Worm (Caenorhabditis elegans) whole organism, L2 larva: ENCODE measurements around the gene clx-1.

Source experiments
- C34F6.9 ChIP-seq: fragments of 150-350 bp; optimal IDR thresholded peaks from 2 replicates; lab custom pipeline; 2014; ENCODE audit warnings: missing biosample characterization, missing genetic modification characterization
- F13H6.1 ChIP-seq: sonication (generic microtip); optimal IDR thresholded peaks from 2 replicates; lab custom pipeline; 2016; ENCODE audit warnings: missing genetic modification characterization, missing compliant biosample characterization
- R02D3.7 ChIP-seq: fragments of 150-350 bp; optimal IDR thresholded peaks from 2 replicates; lab custom pipeline; 2014; ENCODE audit warnings: missing biosample characterization, missing genetic modification characterization
- Y55F3AM.14 ChIP-seq: fragments of 200-800 bp; sonication (Bioruptor generic); optimal IDR thresholded peaks from 2 replicates; lab custom pipeline; 2018; ENCODE audit warnings: mild to moderate bottlenecking, missing genetic modification characterization, missing compliant biosample characterization
- ZK546.5 ChIP-seq: sonication (generic microtip); optimal IDR thresholded peaks from 2 replicates; lab custom pipeline; 2017; ENCODE audit warnings: missing biosample characterization, missing genetic modification characterization
- aly-2 ChIP-seq: fragments of 150-350 bp; optimal IDR thresholded peaks from 2 replicates; lab custom pipeline; 2014; ENCODE audit warnings: missing biosample characterization, missing genetic modification characterization
- ama-1 ChIP-seq: fragments of 150-350 bp; optimal IDR thresholded peaks from 2 replicates; lab custom pipeline; 2018; ENCODE audit warnings: inconsistent platforms
- blmp-1 ChIP-seq: sonication (generic microtip); optimal IDR thresholded peaks from 2 replicates; lab custom pipeline; 2017; ENCODE audit warnings: missing genetic modification characterization, mild to moderate bottlenecking, missing compliant biosample characterization, antibody characterized with exemption, moderate library complexity; ENCODE audit not compliant: insufficient read depth
- ceh-16 ChIP-seq: fragments of 150-350 bp; optimal IDR thresholded peaks from 2 replicates; lab custom pipeline; 2014; ENCODE audit warnings: missing biosample characterization, missing genetic modification characterization
- crh-2 ChIP-seq: sonication (generic microtip); optimal IDR thresholded peaks from 2 replicates; lab custom pipeline; 2017; ENCODE audit warnings: missing biosample characterization, missing genetic modification characterization
- dmd-4 ChIP-seq: sonication (generic microtip); optimal IDR thresholded peaks from 2 replicates; lab custom pipeline; 2017; ENCODE audit warnings: missing biosample characterization, missing genetic modification characterization
- egl-27 ChIP-seq: sonication (generic microtip); optimal IDR thresholded peaks from 3 replicates; lab custom pipeline; 2017; ENCODE audit warnings: missing biosample characterization, missing genetic modification reagents, missing genetic modification characterization
- elt-3 ChIP-seq: sonication (generic microtip); optimal IDR thresholded peaks from 2 replicates; lab custom pipeline; 2017; ENCODE audit warnings: missing biosample characterization, missing genetic modification characterization
- lin-11 ChIP-seq: fragments of 150-350 bp; sonication (generic microtip); optimal IDR thresholded peaks from 2 replicates; lab custom pipeline; 2014; ENCODE audit warnings: missing biosample characterization, missing genetic modification characterization, inconsistent platforms, mixed read lengths
- lin-13 ChIP-seq: fragments of 150-350 bp; optimal IDR thresholded peaks from 2 replicates; lab custom pipeline; 2014; ENCODE audit warnings: missing biosample characterization, missing genetic modification reagents, missing genetic modification characterization
- lin-39 ChIP-seq: fragments of 150-350 bp; optimal IDR thresholded peaks from 2 replicates; lab custom pipeline; 2014; ENCODE audit warnings: missing biosample characterization, missing genetic modification reagents, missing genetic modification characterization
- lsy-2 ChIP-seq, 2 experiments: fragments of 150-350 bp in 1 of 2; sonication (generic microtip) in 1 of 2; optimal IDR thresholded peaks; 2 replicates each; lab custom pipeline; 2014 to 2017; ENCODE audit warnings: missing biosample characterization in 2 of 2, missing genetic modification characterization in 2 of 2
- mab-5 ChIP-seq: fragments of 150-350 bp; optimal IDR thresholded peaks from 2 replicates; lab custom pipeline; 2014; ENCODE audit warnings: missing biosample characterization, missing genetic modification characterization
- mbf-1 ChIP-seq: sonication (generic microtip); optimal IDR thresholded peaks from 2 replicates; lab custom pipeline; 2017; ENCODE audit warnings: missing biosample characterization, missing genetic modification characterization
- mdl-1 ChIP-seq, 2 experiments: fragments of 150-350 bp in 1 of 2; sonication (generic microtip) in 1 of 2; optimal IDR thresholded peaks; 2 replicates each; lab custom pipeline; 2017; ENCODE audit warnings: missing biosample characterization in 2 of 2, missing genetic modification characterization in 2 of 2
- nhr-10 ChIP-seq: sonication (generic microtip); optimal IDR thresholded peaks from 2 replicates; lab custom pipeline; 2017; ENCODE audit warnings: missing biosample characterization, missing genetic modification characterization
- nhr-11 ChIP-seq: fragments of 150-350 bp; optimal IDR thresholded peaks from 2 replicates; lab custom pipeline; 2014; ENCODE audit warnings: missing biosample characterization, missing genetic modification characterization
- nhr-12 ChIP-seq: fragments of 150-350 bp; optimal IDR thresholded peaks from 2 replicates; lab custom pipeline; 2014; ENCODE audit warnings: missing biosample characterization, missing genetic modification characterization
- nhr-129 ChIP-seq: fragments of 150-350 bp; optimal IDR thresholded peaks from 2 replicates; lab custom pipeline; 2014; ENCODE audit warnings: missing biosample characterization, missing genetic modification characterization
- nhr-21 ChIP-seq: fragments of 150-350 bp; optimal IDR thresholded peaks from 2 replicates; lab custom pipeline; 2014; ENCODE audit warnings: missing biosample characterization, missing genetic modification characterization
- nhr-23 ChIP-seq: fragments of 150-350 bp; optimal IDR thresholded peaks from 2 replicates; lab custom pipeline; 2014; ENCODE audit warnings: missing biosample characterization, missing genetic modification reagents, missing genetic modification characterization
- nhr-237 ChIP-seq: fragments of 150-350 bp; optimal IDR thresholded peaks from 2 replicates; lab custom pipeline; 2014; ENCODE audit warnings: missing biosample characterization, missing genetic modification characterization
- nhr-25 ChIP-seq: fragments of 150-350 bp; sonication (generic microtip); optimal IDR thresholded peaks from 3 replicates; lab custom pipeline; 2014; ENCODE audit warnings: missing biosample characterization, missing genetic modification characterization
- nhr-77 ChIP-seq: fragments of 150-350 bp; optimal IDR thresholded peaks from 2 replicates; lab custom pipeline; 2014; ENCODE audit warnings: missing biosample characterization, missing genetic modification characterization
- sem-4 ChIP-seq: fragments of 150-350 bp; optimal IDR thresholded peaks from 2 replicates; lab custom pipeline; 2014; ENCODE audit warnings: missing biosample characterization, missing genetic modification reagents, missing genetic modification characterization
- skn-1 ChIP-seq: sonication (generic microtip); optimal IDR thresholded peaks from 2 replicates; lab custom pipeline; 2017; ENCODE audit warnings: missing biosample characterization, missing genetic modification characterization
- sma-3 ChIP-seq: sonication (generic microtip); optimal IDR thresholded peaks from 2 replicates; lab custom pipeline; 2016; ENCODE audit warnings: missing genetic modification reagents, missing genetic modification characterization, missing compliant biosample characterization
- sma-9 ChIP-seq, 2 experiments: fragments of 150-350 bp in 1 of 2; sonication (generic microtip) in 1 of 2; optimal IDR thresholded peaks; 2 replicates each; lab custom pipeline; 2014 to 2016; ENCODE audit warnings: missing genetic modification characterization in 2 of 2, mild to moderate bottlenecking in 1 of 2, missing biosample characterization in 1 of 2, missing compliant biosample characterization in 1 of 2, missing genetic modification reagents in 1 of 2, moderate library complexity in 1 of 2
- unc-39 ChIP-seq: fragments of 150-350 bp; optimal IDR thresholded peaks from 2 replicates; lab custom pipeline; 2014; ENCODE audit warnings: missing biosample characterization, missing genetic modification characterization
- unc-55 ChIP-seq: fragments of 150-350 bp; sonication (generic microtip); optimal IDR thresholded peaks from 3 replicates; lab custom pipeline; 2014; ENCODE audit warnings: missing biosample characterization, missing genetic modification reagents, missing genetic modification characterization
- ztf-11 ChIP-seq: sonication (generic microtip); optimal IDR thresholded peaks from 2 replicates; lab custom pipeline; 2017; ENCODE audit warnings: missing biosample characterization, missing genetic modification characterization
- ztf-4 ChIP-seq: fragments of 150-350 bp; optimal IDR thresholded peaks from 2 replicates; lab custom pipeline; 2014; ENCODE audit warnings: missing biosample characterization, missing genetic modification characterization

Gene clx-1

DNA sequence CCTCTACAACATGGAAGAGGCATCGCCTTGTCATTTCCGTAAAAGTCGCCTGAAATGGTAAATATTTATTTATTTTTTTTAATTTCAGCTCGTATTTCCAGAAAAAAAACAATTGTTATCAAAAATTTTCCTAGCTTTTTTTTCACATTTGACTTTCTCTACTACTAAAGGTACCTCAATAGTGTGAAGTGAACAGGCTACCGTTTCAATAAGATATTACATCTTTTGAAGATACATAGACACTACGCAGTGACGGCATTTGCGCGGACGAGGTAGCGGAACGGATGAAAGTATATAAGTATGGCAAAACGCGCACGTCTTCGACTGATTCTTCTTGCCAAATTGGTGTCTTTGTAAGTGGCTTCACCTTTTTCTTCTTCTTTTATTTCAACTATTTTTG is 18.7 kb downstream of the clx-1 start, which contains the start of gene col-14:
TSS of gene col-14 (plus strand) at position 301 of the 400 bp plus-strand sequence.
- TF ChIP-seq egl-27 (tag; lab: Kevin White, UChicago) (no peak), ama-1 (lab: Kevin White, UChicago) (no peak), R02D3.7 (tag; lab: Kevin White, UChicago) (no peak), nhr-10 (tag; lab: Kevin White, UChicago) (no peak), nhr-237 (tag; lab: Kevin White, UChicago) (no peak), unc-55 (no peak), nhr-12 (tag; lab: Kevin White, UChicago) (no peak), ztf-11 (no peak), aly-2 (no peak), ZK546.5 (tag; lab: Kevin White, UChicago) (no peak), ceh-16 (tag; lab: Kevin White, UChicago) (no peak), Y55F3AM.14 (GFP tag; lab: Kevin White, UChicago) (no peak), mab-5 (no peak), mbf-1 (tag; lab: Kevin White, UChicago) (no peak), crh-2 (no peak), sma-3 (GFP tag; lab: Kevin White, UChicago) (no peak), nhr-77 (tag; lab: Kevin White, UChicago) (no peak), C34F6.9 (tag; lab: Kevin White, UChicago) (no peak), mdl-1 (tag; optimal IDR thresholded peaks at IDR 0.05; lab: Kevin White, UChicago) (no peak)

DNA sequence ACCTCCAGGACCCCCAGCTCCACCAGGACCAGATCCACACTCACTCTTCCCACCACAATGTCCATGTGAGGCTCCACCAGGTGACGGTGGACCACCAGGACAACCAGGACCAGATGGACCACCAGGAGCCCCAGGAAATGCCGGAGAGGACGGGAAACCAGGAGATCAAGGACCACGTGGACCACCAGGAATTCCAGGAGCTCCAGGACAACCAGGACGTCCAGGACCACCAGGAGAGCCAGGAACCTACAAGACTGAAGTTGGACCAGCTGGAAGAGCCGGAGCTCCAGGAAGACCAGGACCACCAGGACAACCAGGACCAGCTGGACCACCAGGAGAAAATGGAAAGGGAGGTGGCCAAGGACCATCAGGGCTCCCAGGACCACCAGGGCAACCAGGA is 19.7 kb downstream of the clx-1 start:
- TF ChIP-seq ama-1 (lab: Kevin White, UChicago) (no peak), elt-3 (tag; lab: Kevin White, UChicago) (no peak), mbf-1 (tag; lab: Kevin White, UChicago) (no peak), unc-39 (tag; lab: Kevin White, UChicago) (no peak), dmd-4 (tag; lab: Kevin White, UChicago) (no peak), nhr-129 (tag; lab: Kevin White, UChicago) (no peak), lin-13 (GFP tag; lab: Kevin White, UChicago) (no peak), lin-11 (tag; lab: Kevin White, UChicago) (no peak), nhr-25 (tag; lab: Kevin White, UChicago) (no peak), ztf-4 (tag; lab: Kevin White, UChicago) (no peak), crh-2 (no peak), sma-3 (GFP tag; lab: Kevin White, UChicago) (no peak), lsy-2 (tag; optimal IDR thresholded peaks at IDR 0.05; lab: Kevin White, UChicago) (no peak), nhr-23 (tag; lab: Kevin White, UChicago) (no peak), lin-39 (no peak), skn-1 (tag; lab: Kevin White, UChicago) (no peak), sma-9 (GFP tag; optimal IDR thresholded peaks at IDR 0.05; lab: Kevin White, UChicago) (no peak), sma-9 (tag; optimal IDR thresholded peaks at IDR 0.05; lab: Kevin White, UChicago) (no peak), nhr-21 (tag; lab: Kevin White, UChicago) (no peak), nhr-11 (tag; lab: Kevin White, UChicago) (no peak), egl-27 (tag; lab: Kevin White, UChicago) (no peak)
- TF ChIP-seq, all 48 proteins: peak for 0

DNA sequence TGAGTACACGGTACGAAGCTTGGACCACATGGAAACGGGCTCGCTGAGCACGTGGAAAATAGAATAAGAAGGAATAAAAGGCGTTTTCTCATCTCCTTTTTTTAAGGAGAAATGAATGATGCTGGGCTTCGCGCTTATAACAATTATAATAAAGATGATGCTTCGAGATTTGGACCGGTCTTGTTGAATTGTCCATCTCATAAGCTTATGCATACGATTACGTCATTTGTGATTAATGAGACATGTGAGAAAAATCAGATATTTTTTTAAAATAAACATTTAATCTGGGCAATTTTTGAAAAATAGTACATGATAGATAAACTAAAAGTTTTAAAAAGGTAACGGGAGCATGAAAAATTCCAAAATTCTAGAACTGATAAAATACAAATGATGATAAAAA is 22.8 kb downstream of the clx-1 start, which contains the start of gene C46A5.4:
TSS of gene C46A5.4 (minus strand) at position 101 of the 400 bp plus-strand sequence.
- no peak for TF ChIP-seq lsy-2 (tag; optimal IDR thresholded peaks at IDR 0.05; lab: Kevin White, UChicago)
- TF ChIP-seq ZK546.5 (tag; lab: Kevin White, UChicago) = no peak
- no peak for TF ChIP-seq C34F6.9 (tag; lab: Kevin White, UChicago)
- no peak for TF ChIP-seq nhr-23 (tag; lab: Kevin White, UChicago)
- TF ChIP-seq nhr-25 (tag; lab: Kevin White, UChicago) = no peak
- no peak for TF ChIP-seq lin-11 (tag; lab: Kevin White, UChicago)
- TF ChIP-seq F13H6.1 (tag; lab: Kevin White, UChicago) = no peak
- TF ChIP-seq sem-4 (tag; lab: Kevin White, UChicago) = no peak
- TF ChIP-seq blmp-1 (tag; lab: Kevin White, UChicago) = no peak
- no peak for TF ChIP-seq aly-2
- TF ChIP-seq nhr-12 (tag; lab: Kevin White, UChicago) = no peak
- TF ChIP-seq unc-39 (tag; lab: Kevin White, UChicago) = no peak
